Fruit fly (Drosophila melanogaster): ENCODE data around the gene CG7560.
A peak's percentile ranks its signal among the peaks of the same experiment; 100 is the strongest.

CG7560 gene

dm6 chr3L:11440769-11441168 is 15.8 kb downstream of the CG7560 start:
- TF ChIP-seq onecut (GFP tag; IDR thresholded peaks at IDR 0.05) (no peak), CrebB (tag; optimal IDR thresholded peaks at IDR 0.05) (no peak), tup (GFP tag; optimal IDR thresholded peaks at IDR 0.05) (no peak), twi (tag; optimal IDR thresholded peaks at IDR 0.05) (peak; percentile 97), Pdp1 (GFP tag; optimal IDR thresholded peaks at IDR 0.05) (no peak), CG2199 (GFP tag; IDR thresholded peaks at IDR 0.05) (0 out of 3 replicates have a peak, but pooled peaks have one; percentile 17), CG7372 (GFP tag; IDR thresholded peaks at IDR 0.05) (no peak), Nf-YB (GFP tag; optimal IDR thresholded peaks at IDR 0.05) (no peak), sens (GFP tag) (peak; percentile 21), CG13287 (GFP tag; IDR thresholded peaks at IDR 0.05; ENCODE audit: partially characterized antibody) (no peak)

dm6 chr3L:11441889-11442782 is 17.2 kb downstream of the CG7560 start:
- peak; percentile 17; the same call in 1 of the 2 replicates for TF ChIP-seq vvl (GFP tag; IDR thresholded peaks at IDR 0.05)
- TF ChIP-seq CG18599 (GFP tag; optimal IDR thresholded peaks at IDR 0.05), result peak; percentile 38
- peak in 1 of 2 experiments; percentile 52 for TF ChIP-seq bsh (GFP tag; optimal IDR thresholded peaks at IDR 0.05)
- TF ChIP-seq schlank (tag; optimal IDR thresholded peaks at IDR 0.05), result peak; percentile 38
- no peak for TF ChIP-seq hkb (optimal IDR thresholded peaks at IDR 0.05)
- 0 out of 2 replicates have a peak, but pooled peaks have one; percentile 9 for TF ChIP-seq hkb (GFP tag; IDR thresholded peaks at IDR 0.05)
- TF ChIP-seq sd (tag; optimal IDR thresholded peaks at IDR 0.05), result peak; percentile 30
- peak; percentile 2 for TF ChIP-seq bcd (GFP tag; optimal IDR thresholded peaks at IDR 0.05)
- no peak for TF ChIP-seq TFAM (GFP tag; optimal IDR thresholded peaks at IDR 0.05)
- TF ChIP-seq chm (GFP tag; IDR thresholded peaks at IDR 0.05), result 0 out of 2 replicates have a peak, but pooled peaks have one; percentile 36
- peak; percentile 44; the same call in 1 of the 2 replicates for TF ChIP-seq NFAT (GFP tag; IDR thresholded peaks at IDR 0.05)
- TF ChIP-seq CG4360 (GFP tag; IDR thresholded peaks at IDR 0.05), result 0 out of 2 replicates have a peak, but pooled peaks have one; percentile 6
- peak; percentile 17 for TF ChIP-seq CG3281 (GFP tag; optimal IDR thresholded peaks at IDR 0.05)
- TF ChIP-seq CG32532 (GFP tag; IDR thresholded peaks at IDR 0.05), result peak; percentile 55; the same call in 1 of the 2 replicates
- peak; percentile 16 for TF ChIP-seq mirr (GFP tag; optimal IDR thresholded peaks at IDR 0.05)
- TF ChIP-seq Hmr (GFP tag; optimal IDR thresholded peaks at IDR 0.05), result peak; percentile 40
- 0 out of 2 replicates have a peak, but pooled peaks have one; percentile 20 for TF ChIP-seq rib (GFP tag; IDR thresholded peaks at IDR 0.05)
- TF ChIP-seq Neu2 (GFP tag; optimal IDR thresholded peaks at IDR 0.05; ENCODE audit: borderline replicate concordance), result no peak
- no peak for TF ChIP-seq zfh1 (GFP tag; IDR thresholded peaks at IDR 0.05)
- TF ChIP-seq CG12769 (tag; optimal IDR thresholded peaks at IDR 0.05), result peak; percentile 87
- TF ChIP-seq CG6175 (GFP tag; IDR thresholded peaks at IDR 0.05), result 0 out of 3 replicates have a peak, but pooled peaks have one; percentile 33
- peak; percentile 41 for TF ChIP-seq Meics (GFP tag; optimal IDR thresholded peaks at IDR 0.05)
- peak; percentile 6 for TF ChIP-seq exex (tag; optimal IDR thresholded peaks at IDR 0.05)
- no peak for TF ChIP-seq maf-S (GFP tag; optimal IDR thresholded peaks at IDR 0.05)
- TF ChIP-seq kni (GFP tag; optimal IDR thresholded peaks at IDR 0.05), result peak; percentile 5
- TF ChIP-seq CG4328 (GFP tag; optimal IDR thresholded peaks at IDR 0.05), result no peak
- TF ChIP-seq Med (GFP tag), result peak; percentile 80
- TF ChIP-seq esg (GFP tag; conservative IDR thresholded peaks at IDR 0.05), result no peak
- TF ChIP-seq trem (tag; optimal IDR thresholded peaks at IDR 0.05), result no peak
- TF ChIP-seq Fer3 (tag; optimal IDR thresholded peaks at IDR 0.05), result peak; percentile 19
- no peak for TF ChIP-seq E2f2 (GFP tag; IDR thresholded peaks at IDR 0.05)
- peak; percentile 22 for TF ChIP-seq HHEX (GFP tag; optimal IDR thresholded peaks at IDR 0.05)
- TF ChIP-seq sens (GFP tag), result peak; percentile 57
- no peak for TF ChIP-seq oc (tag; optimal IDR thresholded peaks at IDR 0.05)
- TF ChIP-seq CG13894 (tag; optimal IDR thresholded peaks at IDR 0.05), result peak; percentile 96
- TF ChIP-seq CG12071 (GFP tag; optimal IDR thresholded peaks at IDR 0.05), result peak; percentile 35
- TF ChIP-seq sqz (GFP tag; optimal IDR thresholded peaks at IDR 0.05), result peak; percentile 70
